1 worm cellular context compared by ENCODE assay signal in genomic region chrX:8551687-8552327, ce11.
TF ChIP-seq lines count a peak whose summit lies in the region.

Gene dhhc-14, plus strand, starts transcription at chrX:8552277.

TF ChIP-seq in whole organism, L1 larva, 84 proteins besides CTCF, POLR2A, EP300 and RAD21 (continued from another document):
- peak in 2 of 3 experiments; percentile 38 to 84 for TF ChIP-seq ceh-82 (tag; optimal IDR thresholded peaks at IDR 0.05; lab: Kevin White, UChicago)
- no peak for TF ChIP-seq pax-3 (tag; optimal IDR thresholded peaks at IDR 0.05; lab: Kevin White, UChicago)
- TF ChIP-seq nhr-71 (tag; optimal IDR thresholded peaks at IDR 0.05; lab: Kevin White, UChicago), result peak; percentile 66
- TF ChIP-seq nhr-90 (tag; optimal IDR thresholded peaks at IDR 0.05; lab: Kevin White, UChicago; ENCODE audit: poor library complexity), result no peak
- no peak for TF ChIP-seq ama-1 (optimal IDR thresholded peaks at IDR 0.05; lab: Kevin White, UChicago)
- TF ChIP-seq sup-37 (GFP tag; optimal IDR thresholded peaks at IDR 0.05; lab: Kevin White, UChicago), result no peak
- peak in 1 of 2 experiments; percentile 67 for TF ChIP-seq mdl-1 (tag; optimal IDR thresholded peaks at IDR 0.05; lab: Kevin White, UChicago)
- TF ChIP-seq lin-35 (GFP tag; optimal IDR thresholded peaks at IDR 0.05; lab: Kevin White, UChicago), result peak; percentile 26 to 41
- TF ChIP-seq efl-1 (optimal IDR thresholded peaks at IDR 0.05; lab: Kevin White, UChicago), result peak in 1 of 2 experiments; percentile 28
- TF ChIP-seq efl-1 (GFP tag; optimal IDR thresholded peaks at IDR 0.05 in 1 of 2; lab: Kevin White, UChicago), result peak in 1 of 2 experiments; percentile 21
- TF ChIP-seq lir-3 (tag; optimal IDR thresholded peaks at IDR 0.05; lab: Kevin White, UChicago; ENCODE audit: poor library complexity), result no peak
- peak in 2 of 3 experiments; percentile 7 to 47 for TF ChIP-seq dpl-1 (GFP tag; optimal IDR thresholded peaks at IDR 0.05; lab: Kevin White, UChicago)
- TF ChIP-seq nhr-47 (tag; optimal IDR thresholded peaks at IDR 0.05; lab: Kevin White, UChicago), result peak; percentile 44
- TF ChIP-seq nhr-237 (tag; optimal IDR thresholded peaks at IDR 0.05; lab: Kevin White, UChicago), result no peak
- TF ChIP-seq xbp-1 (tag; optimal IDR thresholded peaks at IDR 0.05; lab: Kevin White, UChicago), result peak; percentile 46
- peak; percentile 38 for TF ChIP-seq lin-13 (GFP tag; optimal IDR thresholded peaks at IDR 0.05; lab: Kevin White, UChicago)
- no peak for TF ChIP-seq ceh-8 (GFP tag; optimal IDR thresholded peaks at IDR 0.05; lab: Kevin White, UChicago)
- TF ChIP-seq mef-2 (tag; optimal IDR thresholded peaks at IDR 0.05; lab: Kevin White, UChicago), result no peak
- no peak for TF ChIP-seq skn-1 (tag; optimal IDR thresholded peaks at IDR 0.05; lab: Kevin White, UChicago)
- TF ChIP-seq C34B4.2 (tag; optimal IDR thresholded peaks at IDR 0.05; lab: Kevin White, UChicago), result no peak
- TF ChIP-seq fkh-4 (tag; optimal IDR thresholded peaks at IDR 0.05; lab: Kevin White, UChicago; ENCODE audit: borderline replicate concordance), result no peak
- TF ChIP-seq swsn-7 (tag; optimal IDR thresholded peaks at IDR 0.05; lab: Kevin White, UChicago), result peak; percentile 41
- TF ChIP-seq ets-5 (GFP tag; IDR thresholded peaks at IDR 0.05; lab: Robert Waterston, UW), result no peak
- TF ChIP-seq tbx-2 (tag; optimal IDR thresholded peaks at IDR 0.05; lab: Kevin White, UChicago), result peak; percentile 32
- TF ChIP-seq aha-1 (tag; optimal IDR thresholded peaks at IDR 0.05; lab: Kevin White, UChicago), result no peak
- TF ChIP-seq mep-1 (tag; optimal IDR thresholded peaks at IDR 0.05; lab: Kevin White, UChicago), result peak; percentile 44
- no peak for TF ChIP-seq mab-9 (GFP tag; IDR thresholded peaks at IDR 0.05; lab: Robert Waterston, UW)
- TF ChIP-seq lin-15B (tag; optimal IDR thresholded peaks at IDR 0.05; lab: Kevin White, UChicago), result no peak
- no peak for TF ChIP-seq hlh-17 (GFP tag; optimal IDR thresholded peaks at IDR 0.05; lab: Kevin White, UChicago; ENCODE audit: borderline replicate concordance)
- TF ChIP-seq unc-130 (tag; optimal IDR thresholded peaks at IDR 0.05; lab: Kevin White, UChicago), result no peak
- no peak for TF ChIP-seq C04F5.9 (tag; optimal IDR thresholded peaks at IDR 0.05; lab: Kevin White, UChicago)
- peak; percentile 59 for TF ChIP-seq rnt-1 (tag; optimal IDR thresholded peaks at IDR 0.05; lab: Kevin White, UChicago)
- TF ChIP-seq fkh-8 (tag; optimal IDR thresholded peaks at IDR 0.05; lab: Kevin White, UChicago), result peak; percentile 49
